Fruit fly (Drosophila melanogaster) whole organism, adult: Measurements from ENCODE around the gene CG31933.

Experiments
- CG33017 ChIP-seq: fragments of 200-800 bp; sonication (Bioruptor generic); optimal IDR thresholded peaks from 2 replicates; lab custom pipeline; 2018; ENCODE audit warnings: missing biosample characterization, mild to moderate bottlenecking, missing genetic modification characterization, moderate library complexity
- Crg-1 ChIP-seq: fragments of 200-800 bp; sonication (Bioruptor generic); optimal IDR thresholded peaks from 2 replicates; lab custom pipeline; 2016; ENCODE audit warnings: missing biosample characterization, missing genetic modification characterization
- Mnt ChIP-seq: fragments of 200-800 bp; sonication (Bioruptor generic); optimal IDR thresholded peaks from 2 replicates; lab custom pipeline; 2016; ENCODE audit warnings: missing biosample characterization, mild to moderate bottlenecking, missing genetic modification characterization
- cic ChIP-seq: fragments of 200-800 bp; sonication (Bioruptor generic); optimal IDR thresholded peaks from 2 replicates; lab custom pipeline; 2017; ENCODE audit warnings: missing biosample characterization, mild to moderate bottlenecking, missing genetic modification characterization, moderate library complexity
- cnc ChIP-seq, 2 experiments: fragments of >200 bp; optimal IDR thresholded peaks; 2 replicates each; lab custom pipeline; 2017

DNA sequence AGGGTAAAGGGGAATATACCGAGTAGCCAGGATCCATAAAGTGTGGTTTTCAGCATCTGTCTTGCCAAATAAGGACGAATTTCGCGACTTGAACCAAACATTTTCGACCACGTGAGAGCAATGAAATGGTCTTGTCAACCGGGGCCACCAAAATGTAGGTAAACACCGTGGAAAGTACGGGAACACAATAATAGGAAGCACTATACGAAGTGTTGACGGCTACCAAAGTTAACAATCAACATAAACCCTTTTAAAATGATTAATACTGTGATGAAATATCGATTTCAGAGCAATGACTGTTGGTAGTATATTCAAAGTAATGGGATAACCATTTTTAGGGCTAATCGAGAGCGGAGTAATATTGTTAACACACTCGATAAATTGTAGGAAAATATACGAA is 30.0 kb downstream of the CG31933 start, which contains the start of gene Gr22b:
- TF ChIP-seq cic (GFP tag; lab: Kevin White, UChicago): no peak
- no peak for TF ChIP-seq cnc (optimal IDR thresholded peaks at IDR 0.05; lab: Kevin White, UChicago)
- TF ChIP-seq Crg-1 (GFP tag; lab: Kevin White, UChicago): no peak
- no peak for TF ChIP-seq Mnt (GFP tag; lab: Kevin White, UChicago)
- TF ChIP-seq CG33017 (tag; lab: Kevin White, UChicago): no peak
